Fruit fly (Drosophila melanogaster) whole organism, embryonic: ENCODE results near the gene mio.
A peak's percentile ranks its signal among the peaks of the same experiment; 100 is the strongest.

ENCODE experiments used
- Adf1 ChIP-seq: fragments of 200-800 bp; sonication (Bioruptor generic); IDR thresholded peaks from 2 replicates; pipeline ENCODE4 v1.3.6; 2022; ENCODE audit warnings: missing biosample characterization, missing genetic modification characterization
- Antp ChIP-seq: fragments of 200-800 bp; sonication (Bioruptor generic); optimal IDR thresholded peaks from 3 replicates; lab custom pipeline; 2016; ENCODE audit warnings: missing biosample characterization, missing genetic modification characterization
- Bgb ChIP-seq: fragments of 200-800 bp; sonication (Bioruptor generic); IDR thresholded peaks from 2 replicates; pipeline ENCODE4 v1.3.6; 2022; ENCODE audit warnings: missing biosample characterization, missing genetic modification characterization; ENCODE audit not compliant: partially characterized antibody
- CG10462 ChIP-seq: fragments of 200-800 bp; sonication (Bioruptor generic); optimal IDR thresholded peaks from 2 replicates; lab custom pipeline; 2016; ENCODE audit warnings: missing biosample characterization, missing genetic modification characterization
- CG1233 ChIP-seq: fragments of 200-800 bp; sonication (Bioruptor generic); optimal IDR thresholded peaks from 4 replicates; lab custom pipeline; 2018; ENCODE audit warnings: missing biosample characterization, mild to moderate bottlenecking, missing genetic modification characterization
- CG17829 ChIP-seq: fragments of 200-800 bp; optimal IDR thresholded peaks from 2 replicates; lab custom pipeline; 2019; ENCODE audit warnings: missing biosample characterization, mild to moderate bottlenecking, missing genetic modification characterization, moderate library complexity
- CG18011 ChIP-seq: fragments of 200-800 bp; sonication (Bioruptor generic); optimal IDR thresholded peaks from 2 replicates; lab custom pipeline; 2017; ENCODE audit warnings: missing biosample characterization, missing genetic modification characterization, mild to moderate bottlenecking, moderate library complexity, missing genotype
- CG30403 ChIP-seq: fragments of 200-800 bp; sonication (Bioruptor generic); optimal IDR thresholded peaks from 3 replicates; lab custom pipeline; 2016; ENCODE audit warnings: missing biosample characterization, missing genetic modification characterization
- CG3065 ChIP-seq: fragments of 200-800 bp; sonication (Bioruptor generic); optimal IDR thresholded peaks from 2 replicates; lab custom pipeline; 2016; ENCODE audit warnings: missing biosample characterization, missing genetic modification characterization
- CG31441 ChIP-seq: fragments of 200-800 bp; sonication (Bioruptor generic); IDR thresholded peaks from 2 replicates; pipeline ENCODE4 v1.3.6; 2022; ENCODE audit warnings: missing biosample characterization, missing genetic modification characterization
- CG3847 ChIP-seq: fragments of 200-800 bp; sonication (Bioruptor generic); IDR thresholded peaks from 2 replicates; pipeline ENCODE4 v1.3.6; 2022; ENCODE audit warnings: missing biosample characterization, missing genetic modification characterization
- CG3995 ChIP-seq: fragments of 200-800 bp; sonication (Bioruptor generic); optimal IDR thresholded peaks from 3 replicates; lab custom pipeline; 2016; ENCODE audit warnings: missing biosample characterization, missing genetic modification characterization
- CG5180 ChIP-seq: fragments of 200-800 bp; sonication (Bioruptor generic); optimal IDR thresholded peaks from 3 replicates; lab custom pipeline; 2017; ENCODE audit warnings: missing biosample characterization, missing genetic modification characterization, mild to moderate bottlenecking, moderate library complexity, missing genetic modification reagents
- CG6654 ChIP-seq: fragments of 200-800 bp; sonication (Bioruptor generic); optimal IDR thresholded peaks from 2 replicates; lab custom pipeline; 2017; ENCODE audit warnings: missing biosample characterization, mild to moderate bottlenecking, missing genetic modification characterization
- CG8388 ChIP-seq: fragments of 200-800 bp; sonication (Bioruptor generic); optimal IDR thresholded peaks from 2 replicates; lab custom pipeline; 2019; ENCODE audit warnings: missing biosample characterization, mild to moderate bottlenecking, missing genetic modification characterization, moderate library complexity
- CG9876 ChIP-seq: fragments of 200-800 bp; sonication (Bioruptor generic); optimal IDR thresholded peaks from 2 replicates; lab custom pipeline; 2016; ENCODE audit warnings: missing biosample characterization, missing genetic modification characterization
- HLH54F ChIP-seq: fragments of 200-800 bp; sonication (Bioruptor generic); optimal IDR thresholded peaks from 3 replicates; lab custom pipeline; 2016; ENCODE audit warnings: missing biosample characterization, missing genetic modification characterization
- Kr ChIP-seq: fragments of 200-800 bp; sonication (Bioruptor generic); optimal IDR thresholded peaks from 2 replicates; lab custom pipeline; 2017; ENCODE audit warnings: missing biosample characterization, mild to moderate bottlenecking, missing genetic modification characterization
- Lim3 ChIP-seq: fragments of 200-800 bp; sonication (Bioruptor generic); IDR thresholded peaks from 2 replicates; pipeline ENCODE4 v1.3.6; 2022; ENCODE audit warnings: missing biosample characterization, missing genetic modification characterization
- Mad ChIP-seq: fragments of 200-800 bp; sonication (Bioruptor generic); optimal IDR thresholded peaks from 2 replicates; lab custom pipeline; 2016; ENCODE audit warnings: missing biosample characterization, missing genetic modification characterization
- Med ChIP-seq: fragments of 200-800 bp; sonication (Bioruptor generic); peaks from one replicate; lab custom pipeline; 2016; ENCODE audit warnings: missing biosample characterization, missing genetic modification characterization, mild to moderate bottlenecking, inconsistent platforms, moderate library complexity
- Meics ChIP-seq: fragments of 200-800 bp; sonication (Bioruptor generic); optimal IDR thresholded peaks from 2 replicates; lab custom pipeline; 2017; ENCODE audit warnings: missing biosample characterization, mild to moderate bottlenecking, missing genetic modification characterization
- NC2α ChIP-seq: fragments of 200-800 bp; sonication (Bioruptor generic); optimal IDR thresholded peaks from 2 replicates; lab custom pipeline; 2016; ENCODE audit warnings: missing biosample characterization, missing genetic modification characterization
- Oaz ChIP-seq: fragments of 200-800 bp; sonication (Bioruptor generic); IDR thresholded peaks from 2 replicates; pipeline ENCODE4 v1.3.6; 2022; ENCODE audit warnings: missing biosample characterization, missing genetic modification characterization
- Ptx1 ChIP-seq: fragments of 200-800 bp; sonication (Bioruptor generic); IDR thresholded peaks from 2 replicates; pipeline ENCODE4 v1.3.6; 2022; ENCODE audit warnings: missing biosample characterization, missing genetic modification characterization
- Sox100B ChIP-seq: fragments of 200-800 bp; sonication (Bioruptor generic); optimal IDR thresholded peaks from 3 replicates; lab custom pipeline; 2018; ENCODE audit warnings: missing biosample characterization, mild to moderate bottlenecking, missing genetic modification characterization
- Sox102F ChIP-seq: fragments of 200-800 bp; sonication (Bioruptor generic); optimal IDR thresholded peaks from 2 replicates; lab custom pipeline; 2018; ENCODE audit warnings: missing biosample characterization, mild to moderate bottlenecking, missing genetic modification characterization, moderate library complexity
- bab2 ChIP-seq: fragments of 200-800 bp; sonication (Bioruptor generic); optimal IDR thresholded peaks from 2 replicates; lab custom pipeline; 2016; ENCODE audit warnings: missing biosample characterization, missing genetic modification characterization
- bowl ChIP-seq: fragments of 200-800 bp; sonication (Bioruptor generic); IDR thresholded peaks from 2 replicates; pipeline ENCODE4 v1.3.6; 2022; ENCODE audit warnings: missing biosample characterization, missing genetic modification characterization
- bsh ChIP-seq, 2 experiments: fragments of 200-800 bp; sonication (Bioruptor generic); optimal IDR thresholded peaks; 2 replicates each; lab custom pipeline; 2017 to 2018; ENCODE audit warnings: mild to moderate bottlenecking in 2 of 2, missing biosample characterization in 2 of 2, missing genetic modification characterization in 2 of 2, moderate library complexity in 1 of 2
- chif ChIP-seq, 2 experiments: fragments of 200-800 bp; sonication (Bioruptor generic); optimal IDR thresholded peaks; 3 replicates each; lab custom pipeline; 2016; ENCODE audit warnings: missing biosample characterization in 2 of 2, missing genetic modification characterization in 2 of 2
- crc ChIP-seq: fragments of 200-800 bp; sonication (Bioruptor generic); optimal IDR thresholded peaks from 2 replicates; lab custom pipeline; 2016; ENCODE audit warnings: missing biosample characterization, missing genetic modification characterization
- disco-r ChIP-seq: fragments of 200-800 bp; sonication (Bioruptor generic); optimal IDR thresholded peaks from 2 replicates; lab custom pipeline; 2016; ENCODE audit warnings: missing biosample characterization, missing genetic modification characterization
- dmrt11E ChIP-seq: fragments of 200-800 bp; sonication (Bioruptor generic); optimal IDR thresholded peaks from 3 replicates; lab custom pipeline; 2018; ENCODE audit warnings: missing biosample characterization, mild to moderate bottlenecking, missing genetic modification characterization, moderate library complexity
- dysf ChIP-seq: fragments of 200-800 bp; sonication (Bioruptor generic); IDR thresholded peaks from 3 replicates; pipeline ENCODE4 v1.3.6; 2022; ENCODE audit warnings: missing biosample characterization, missing genetic modification characterization
- emc ChIP-seq: fragments of 200-800 bp; sonication (Bioruptor generic); optimal IDR thresholded peaks from 2 replicates; lab custom pipeline; 2016; ENCODE audit warnings: missing biosample characterization, missing genetic modification characterization
- ewg ChIP-seq: fragments of 200-800 bp; sonication (Bioruptor generic); optimal IDR thresholded peaks from 3 replicates; lab custom pipeline; 2017; ENCODE audit warnings: mild to moderate bottlenecking, missing biosample characterization, missing genetic modification reagents, missing genetic modification characterization
- exex ChIP-seq: fragments of 200-800 bp; sonication (Bioruptor generic); optimal IDR thresholded peaks from 4 replicates; lab custom pipeline; 2018; ENCODE audit warnings: missing biosample characterization, mild to moderate bottlenecking, missing genetic modification characterization, moderate library complexity
- kah ChIP-seq: fragments of 200-800 bp; sonication (Bioruptor generic); optimal IDR thresholded peaks from 2 replicates; lab custom pipeline; 2018; ENCODE audit warnings: missing biosample characterization, mild to moderate bottlenecking, missing genetic modification characterization
- nau ChIP-seq: fragments of 200-800 bp; sonication (Bioruptor generic); optimal IDR thresholded peaks from 3 replicates; lab custom pipeline; 2017; ENCODE audit warnings: missing biosample characterization, mild to moderate bottlenecking, missing genetic modification characterization, missing genetic modification reagents
- nmo ChIP-seq: fragments of 200-800 bp; sonication (Bioruptor generic); optimal IDR thresholded peaks from 2 replicates; lab custom pipeline; 2018; ENCODE audit warnings: missing biosample characterization, mild to moderate bottlenecking, missing genetic modification characterization, moderate library complexity
- pnt ChIP-seq: fragments of 200-800 bp; sonication (Bioruptor generic); optimal IDR thresholded peaks from 3 replicates; lab custom pipeline; 2016; ENCODE audit warnings: missing biosample characterization, missing genetic modification characterization
- psq ChIP-seq: fragments of 200-800 bp; sonication (Bioruptor generic); optimal IDR thresholded peaks from 2 replicates; lab custom pipeline; 2017; ENCODE audit warnings: missing biosample characterization, missing genetic modification characterization
- repo ChIP-seq: fragments of 200-800 bp; sonication (Bioruptor generic); optimal IDR thresholded peaks from 2 replicates; lab custom pipeline; 2016; ENCODE audit warnings: missing biosample characterization, missing genetic modification characterization
- ro ChIP-seq: fragments of 200-800 bp; sonication (Bioruptor generic); IDR thresholded peaks from 2 replicates; pipeline ENCODE4 v1.3.6; 2022; ENCODE audit warnings: missing biosample characterization, missing genetic modification characterization
- run ChIP-seq: fragments of 200-800 bp; sonication (Bioruptor generic); optimal IDR thresholded peaks from 3 replicates; lab custom pipeline; 2018; ENCODE audit warnings: missing biosample characterization, mild to moderate bottlenecking, missing genetic modification characterization
- slou ChIP-seq: fragments of 200-800 bp; sonication (Bioruptor generic); optimal IDR thresholded peaks from 3 replicates; lab custom pipeline; 2016; ENCODE audit warnings: missing biosample characterization, missing genetic modification characterization
- tup ChIP-seq: fragments of 200-800 bp; sonication (Bioruptor generic); optimal IDR thresholded peaks from 2 replicates; lab custom pipeline; 2016; ENCODE audit warnings: missing biosample characterization, mild to moderate bottlenecking, missing genetic modification characterization, moderate library complexity
- unc-4 ChIP-seq: fragments of 200-800 bp; sonication (Bioruptor generic); IDR thresholded peaks from 2 replicates; pipeline ENCODE4 v1.3.6; 2022; ENCODE audit warnings: missing biosample characterization, missing genetic modification characterization; ENCODE audit not compliant: partially characterized antibody
- zfh2 ChIP-seq: fragments of 200-800 bp; sonication (Bioruptor generic); optimal IDR thresholded peaks from 2 replicates; lab custom pipeline; 2016; ENCODE audit warnings: missing biosample characterization, missing genetic modification characterization

Gene mio

dm6 chr2L:2177312-2177968 lies 39.6 kb upstream of the mio start (continued):
- TF ChIP-seq repo (GFP tag; lab: Kevin White, UChicago) (no peak), CG3995 (GFP tag; lab: Kevin White, UChicago) (no peak), CG18011 (no peak), HLH54F (peak; percentile 56), pnt (GFP tag; lab: Kevin White, UChicago) (no peak), dysf (GFP tag; lab: Robert Waterston, UW) (peak; percentile 66), Sox100B (GFP tag; lab: Kevin White, UChicago) (peak; percentile 40), CG3065 (GFP tag; lab: Kevin White, UChicago) (peak; percentile 29), bsh (GFP tag; optimal IDR thresholded peaks at IDR 0.05; lab: Kevin White, UChicago) (peak in 1 of 2 experiments; percentile 46), NC2α (GFP tag; lab: Kevin White, UChicago) (no peak), Meics (GFP tag; lab: Kevin White, UChicago) (peak; percentile 62), CG5180 (GFP tag; lab: Kevin White, UChicago) (no peak), bab2 (GFP tag; lab: Kevin White, UChicago) (peak; percentile 50), CG1233 (GFP tag; lab: Kevin White, UChicago) (no peak), kah (GFP tag; lab: Kevin White, UChicago) (no peak), ewg (GFP tag; lab: Kevin White, UChicago) (peak; percentile 17), CG6654 (GFP tag; lab: Kevin White, UChicago) (no peak), ro (GFP tag; lab: Robert Waterston, UW) (no peak), Bgb (GFP tag; lab: Robert Waterston, UW) (no peak), Mad (no peak), Med (GFP tag; lab: Kevin White, UChicago) (peak; percentile 93), disco-r (peak; percentile 11), zfh2 (GFP tag; lab: Kevin White, UChicago) (peak; percentile 40), psq (no peak), Antp (GFP tag; lab: Kevin White, UChicago) (peak; percentile 53), Oaz (no peak), Lim3 (GFP tag; lab: Robert Waterston, UW) (no peak), nmo (peak; percentile 31), CG31441 (GFP tag; lab: Robert Waterston, UW) (0 out of 2 replicates have a peak, but pooled peaks have one; percentile 33), Ptx1 (GFP tag; lab: Robert Waterston, UW) (peak; percentile 32; the same call in 1 of the 2 replicates), crc (no peak), CG9876 (no peak), bowl (GFP tag; lab: Robert Waterston, UW) (no peak), tup (GFP tag; lab: Kevin White, UChicago) (no peak), Sox102F (GFP tag; lab: Kevin White, UChicago) (peak; percentile 50), Adf1 (GFP tag; lab: Robert Waterston, UW) (no peak), CG30403 (GFP tag; lab: Kevin White, UChicago) (peak; percentile 56), nau (GFP tag; lab: Kevin White, UChicago) (peak; percentile 38), exex (tag; lab: Kevin White, UChicago) (no peak), dmrt11E (tag; lab: Kevin White, UChicago) (peak; percentile 26), CG17829 (tag; lab: Kevin White, UChicago) (peak; percentile 23), run (tag; lab: Kevin White, UChicago) (peak; percentile 8), CG10462 (GFP tag; lab: Kevin White, UChicago) (no peak), slou (GFP tag; lab: Kevin White, UChicago) (peak; percentile 30), unc-4 (no peak), Kr (no peak), chif (GFP tag; optimal IDR thresholded peaks at IDR 0.05; lab: Kevin White, UChicago) (peak; percentile 11 to 73), CG3847 (GFP tag; lab: Robert Waterston, UW) (0 out of 2 replicates have a peak, but pooled peaks have one; percentile 29), CG8388 (GFP tag; lab: Kevin White, UChicago) (peak; percentile 31), emc (GFP tag; lab: Kevin White, UChicago) (no peak)
